Fruit fly (Drosophila melanogaster) whole organism, embryonic: ENCODE results near the gene CG15741.

ENCODE experiments used
- Atf-2 ChIP-seq: fragments of 200-800 bp; sonication (Bioruptor generic); optimal IDR thresholded peaks from 2 replicates; lab custom pipeline; 2016; ENCODE audit warnings: missing biosample characterization, missing genetic modification characterization
- Bdp1 ChIP-seq: fragments of 200-800 bp; sonication (Bioruptor generic); optimal IDR thresholded peaks from 3 replicates; lab custom pipeline; 2016; ENCODE audit warnings: missing biosample characterization, missing genetic modification characterization
- BtbVII ChIP-seq: fragments of 200-800 bp; sonication (Bioruptor generic); optimal IDR thresholded peaks from 3 replicates; lab custom pipeline; 2017; ENCODE audit warnings: missing biosample characterization, mild to moderate bottlenecking, missing genetic modification characterization
- CG10431 ChIP-seq: fragments of 200-800 bp; sonication (Bioruptor generic); optimal IDR thresholded peaks from 3 replicates; lab custom pipeline; 2018; ENCODE audit warnings: missing biosample characterization, mild to moderate bottlenecking, missing genetic modification characterization
- CG10462 ChIP-seq: fragments of 200-800 bp; sonication (Bioruptor generic); optimal IDR thresholded peaks from 2 replicates; lab custom pipeline; 2016; ENCODE audit warnings: missing biosample characterization, missing genetic modification characterization
- CG10543 ChIP-seq: fragments of 200-800 bp; sonication (Bioruptor generic); optimal IDR thresholded peaks from 3 replicates; lab custom pipeline; 2017; ENCODE audit warnings: missing biosample characterization, mild to moderate bottlenecking, missing genetic modification characterization, moderate library complexity
- CG12942 ChIP-seq: fragments of 200-800 bp; sonication (Bioruptor generic); optimal IDR thresholded peaks from 3 replicates; lab custom pipeline; 2016; ENCODE audit warnings: missing biosample characterization, missing genetic modification characterization
- CG13296 ChIP-seq: fragments of 200-800 bp; sonication (Bioruptor generic); optimal IDR thresholded peaks from 3 replicates; lab custom pipeline; 2018; ENCODE audit warnings: missing biosample characterization, mild to moderate bottlenecking, missing genetic modification characterization
- CG13424 ChIP-seq: fragments of 200-800 bp; sonication (Bioruptor generic); optimal IDR thresholded peaks from 2 replicates; lab custom pipeline; 2019; ENCODE audit warnings: missing biosample characterization, mild to moderate bottlenecking, missing genetic modification characterization, moderate library complexity
- CG15514 ChIP-seq: fragments of 200-800 bp; sonication (Bioruptor generic); optimal IDR thresholded peaks from 3 replicates; lab custom pipeline; 2017; ENCODE audit warnings: missing biosample characterization, missing genetic modification characterization, mild to moderate bottlenecking, moderate library complexity, missing genetic modification reagents
- CG17186 ChIP-seq: fragments of 200-800 bp; sonication (Bioruptor generic); optimal IDR thresholded peaks from 3 replicates; lab custom pipeline; 2017; ENCODE audit warnings: missing biosample characterization, missing genetic modification reagents, missing genetic modification characterization
- CG17612 ChIP-seq: fragments of 200-800 bp; sonication (Bioruptor generic); IDR thresholded peaks from 2 replicates; pipeline ENCODE4 v1.3.6; 2022; ENCODE audit warnings: missing biosample characterization, missing genetic modification characterization
- CG1792 ChIP-seq: fragments of 200-800 bp; sonication (Bioruptor generic); optimal IDR thresholded peaks from 2 replicates; lab custom pipeline; 2016; ENCODE audit warnings: missing biosample characterization, missing genetic modification characterization
- CG18011 ChIP-seq: fragments of 200-800 bp; sonication (Bioruptor generic); optimal IDR thresholded peaks from 2 replicates; lab custom pipeline; 2017; ENCODE audit warnings: missing biosample characterization, missing genetic modification characterization, mild to moderate bottlenecking, moderate library complexity, missing genotype
- CG18599 ChIP-seq: fragments of 200-800 bp; sonication (Bioruptor generic); optimal IDR thresholded peaks from 3 replicates; lab custom pipeline; 2017; ENCODE audit warnings: missing biosample characterization, missing genetic modification characterization, mild to moderate bottlenecking, moderate library complexity, missing genetic modification reagents
- CG3847 ChIP-seq: fragments of 200-800 bp; sonication (Bioruptor generic); IDR thresholded peaks from 2 replicates; pipeline ENCODE4 v1.3.6; 2022; ENCODE audit warnings: missing biosample characterization, missing genetic modification characterization
- CG5180 ChIP-seq: fragments of 200-800 bp; sonication (Bioruptor generic); optimal IDR thresholded peaks from 3 replicates; lab custom pipeline; 2017; ENCODE audit warnings: missing biosample characterization, missing genetic modification characterization, mild to moderate bottlenecking, moderate library complexity, missing genetic modification reagents
- CG6272 ChIP-seq: fragments of 200-800 bp; sonication (Bioruptor generic); IDR thresholded peaks from 2 replicates; pipeline ENCODE4 v1.3.6; 2022; ENCODE audit warnings: missing biosample characterization, missing genetic modification characterization
- CG9609 ChIP-seq: fragments of 200-800 bp; sonication (Bioruptor generic); optimal IDR thresholded peaks from 3 replicates; lab custom pipeline; 2016; ENCODE audit warnings: missing biosample characterization, missing genetic modification characterization
- CG9727 ChIP-seq: fragments of 200-800 bp; sonication (Bioruptor generic); optimal IDR thresholded peaks from 3 replicates; lab custom pipeline; 2017; ENCODE audit warnings: missing biosample characterization, mild to moderate bottlenecking, missing genetic modification characterization
- CHES-1-like ChIP-seq: fragments of 200-800 bp; sonication (Bioruptor generic); optimal IDR thresholded peaks from 2 replicates; lab custom pipeline; 2016; ENCODE audit warnings: missing biosample characterization, missing genetic modification characterization
- Deaf1 ChIP-seq: fragments of 200-800 bp; optimal IDR thresholded peaks from 3 replicates; lab custom pipeline; 2019; ENCODE audit warnings: missing biosample characterization, mild to moderate bottlenecking, missing genetic modification characterization, moderate library complexity
- Dll ChIP-seq: fragments of 200-800 bp; sonication (Bioruptor generic); IDR thresholded peaks from 4 replicates; pipeline ENCODE4 v1.3.6; 2022; ENCODE audit warnings: missing biosample characterization, missing genetic modification characterization; ENCODE audit not compliant: partially characterized antibody
- Dref ChIP-seq: fragments of 200-800 bp; sonication (Bioruptor generic); IDR thresholded peaks from 2 replicates; pipeline ENCODE4 v1.3.6; 2022; ENCODE audit warnings: missing biosample characterization, missing genetic modification characterization
- Hand ChIP-seq: fragments of 200-800 bp; sonication (Bioruptor generic); optimal IDR thresholded peaks from 2 replicates; lab custom pipeline; 2017; ENCODE audit warnings: mild to moderate bottlenecking, missing biosample characterization, missing genetic modification reagents, missing genetic modification characterization
- Hmr ChIP-seq: fragments of 200-800 bp; sonication (Bioruptor generic); optimal IDR thresholded peaks from 3 replicates; lab custom pipeline; 2017; ENCODE audit warnings: mild to moderate bottlenecking, missing biosample characterization, missing genetic modification reagents, missing genetic modification characterization
- Jarid2 ChIP-seq: fragments of 200-800 bp; sonication (Bioruptor generic); optimal IDR thresholded peaks from 3 replicates; lab custom pipeline; 2017; ENCODE audit warnings: mild to moderate bottlenecking, missing biosample characterization, missing genetic modification reagents, missing genetic modification characterization
- MBD-R2 ChIP-seq: fragments of 200-800 bp; sonication (Bioruptor generic); IDR thresholded peaks from 2 replicates; pipeline ENCODE4 v1.3.6; 2022; ENCODE audit warnings: missing biosample characterization, missing genetic modification characterization
- Mes4 ChIP-seq: fragments of 200-800 bp; sonication (Bioruptor generic); optimal IDR thresholded peaks from 2 replicates; lab custom pipeline; 2016; ENCODE audit warnings: missing biosample characterization, missing genetic modification characterization
- Nf-YA ChIP-seq: fragments of 200-800 bp; sonication (Bioruptor generic); IDR thresholded peaks from 2 replicates; pipeline ENCODE4 v1.3.6; 2022; ENCODE audit warnings: missing biosample characterization, missing genetic modification characterization
- Opbp ChIP-seq: fragments of 200-800 bp; sonication (Bioruptor generic); IDR thresholded peaks from 3 replicates; pipeline ENCODE4 v1.3.6; 2022; ENCODE audit warnings: missing biosample characterization, missing genetic modification characterization; ENCODE audit not compliant: partially characterized antibody
- Ravus ChIP-seq: fragments of 200-800 bp; sonication (Bioruptor generic); IDR thresholded peaks from 2 replicates; pipeline ENCODE4 v1.3.6; 2022; ENCODE audit warnings: missing biosample characterization, missing genetic modification characterization
- ara ChIP-seq: fragments of 200-800 bp; sonication (Bioruptor generic); IDR thresholded peaks from 2 replicates; pipeline ENCODE4 v1.3.6; 2022; ENCODE audit warnings: missing biosample characterization, missing genetic modification characterization
- cad ChIP-seq: fragments of >200 bp; optimal IDR thresholded peaks from 2 replicates; lab custom pipeline; 2017; ENCODE audit warnings: missing biosample characterization, missing genetic modification characterization
- chn ChIP-seq: fragments of 200-800 bp; sonication (Bioruptor generic); optimal IDR thresholded peaks from 2 replicates; lab custom pipeline; 2016; ENCODE audit warnings: missing biosample characterization, missing genetic modification characterization
- dimm ChIP-seq: fragments of 200-800 bp; sonication (Bioruptor generic); IDR thresholded peaks from 2 replicates; pipeline ENCODE4 v1.3.6; 2022; ENCODE audit warnings: missing biosample characterization, missing genetic modification characterization
- dpn ChIP-seq, 2 experiments: fragments of 200-800 bp; sonication (Bioruptor generic); optimal IDR thresholded peaks; 3 replicates each; lab custom pipeline; 2016; ENCODE audit warnings: missing biosample characterization in 2 of 2, missing genetic modification characterization in 2 of 2
- fd96Cb ChIP-seq: fragments of 200-800 bp; sonication (Bioruptor generic); optimal IDR thresholded peaks from 2 replicates; lab custom pipeline; 2018; ENCODE audit warnings: missing biosample characterization, mild to moderate bottlenecking, missing genetic modification characterization, moderate library complexity
- jigr1 ChIP-seq: fragments of 200-800 bp; sonication (Bioruptor generic); IDR thresholded peaks from 3 replicates; pipeline ENCODE4 v1.3.6; 2022; ENCODE audit warnings: missing biosample characterization, missing genetic modification characterization
- kah ChIP-seq: fragments of 200-800 bp; sonication (Bioruptor generic); optimal IDR thresholded peaks from 2 replicates; lab custom pipeline; 2018; ENCODE audit warnings: missing biosample characterization, mild to moderate bottlenecking, missing genetic modification characterization
- lbe ChIP-seq: fragments of 200-800 bp; sonication (Bioruptor generic); optimal IDR thresholded peaks from 2 replicates; lab custom pipeline; 2016; ENCODE audit warnings: missing biosample characterization, mild to moderate bottlenecking, missing genetic modification characterization
- nerfin-1 ChIP-seq: fragments of 200-800 bp; sonication (Bioruptor generic); optimal IDR thresholded peaks from 3 replicates; lab custom pipeline; 2019; ENCODE audit warnings: missing biosample characterization, mild to moderate bottlenecking, missing genetic modification characterization, moderate library complexity
- pan ChIP-seq, 4 experiments: fragments of >200 bp in 3 of 4; fragments of 200-800 bp in 1 of 4; sonication (Bioruptor generic) in 1 of 4; optimal IDR thresholded peaks in 3 of 4; IDR thresholded peaks in 1 of 4; 2 replicates each; pipeline versions ENCODE4 v1.3.6 to Lab custom; 2017 to 2022; ENCODE audit warnings: missing biosample characterization in 2 of 4, missing genetic modification characterization in 2 of 4, mixed read lengths in 1 of 4
- pfk ChIP-seq: fragments of 200-800 bp; sonication (Bioruptor generic); optimal IDR thresholded peaks from 2 replicates; lab custom pipeline; 2018; ENCODE audit warnings: missing biosample characterization, mild to moderate bottlenecking, missing genetic modification characterization, moderate library complexity
- slp2 ChIP-seq: fragments of 200-800 bp; sonication (Bioruptor generic); optimal IDR thresholded peaks from 2 replicates; lab custom pipeline; 2016; ENCODE audit warnings: missing biosample characterization, missing genetic modification characterization
- sqz ChIP-seq: fragments of 200-800 bp; sonication (Bioruptor generic); optimal IDR thresholded peaks from 3 replicates; lab custom pipeline; 2018; ENCODE audit warnings: missing biosample characterization, mild to moderate bottlenecking, missing genetic modification characterization
- tin ChIP-seq: fragments of 200-800 bp; sonication (Bioruptor generic); optimal IDR thresholded peaks from 3 replicates; lab custom pipeline; 2016; ENCODE audit warnings: missing biosample characterization, missing genetic modification characterization
- trh ChIP-seq: fragments of 200-800 bp; sonication (Bioruptor generic); optimal IDR thresholded peaks from 2 replicates; lab custom pipeline; 2016; ENCODE audit warnings: missing biosample characterization, missing genetic modification characterization
- tup ChIP-seq: fragments of 200-800 bp; sonication (Bioruptor generic); optimal IDR thresholded peaks from 2 replicates; lab custom pipeline; 2016; ENCODE audit warnings: missing biosample characterization, mild to moderate bottlenecking, missing genetic modification characterization, moderate library complexity

The CG15741 gene

DNA sequence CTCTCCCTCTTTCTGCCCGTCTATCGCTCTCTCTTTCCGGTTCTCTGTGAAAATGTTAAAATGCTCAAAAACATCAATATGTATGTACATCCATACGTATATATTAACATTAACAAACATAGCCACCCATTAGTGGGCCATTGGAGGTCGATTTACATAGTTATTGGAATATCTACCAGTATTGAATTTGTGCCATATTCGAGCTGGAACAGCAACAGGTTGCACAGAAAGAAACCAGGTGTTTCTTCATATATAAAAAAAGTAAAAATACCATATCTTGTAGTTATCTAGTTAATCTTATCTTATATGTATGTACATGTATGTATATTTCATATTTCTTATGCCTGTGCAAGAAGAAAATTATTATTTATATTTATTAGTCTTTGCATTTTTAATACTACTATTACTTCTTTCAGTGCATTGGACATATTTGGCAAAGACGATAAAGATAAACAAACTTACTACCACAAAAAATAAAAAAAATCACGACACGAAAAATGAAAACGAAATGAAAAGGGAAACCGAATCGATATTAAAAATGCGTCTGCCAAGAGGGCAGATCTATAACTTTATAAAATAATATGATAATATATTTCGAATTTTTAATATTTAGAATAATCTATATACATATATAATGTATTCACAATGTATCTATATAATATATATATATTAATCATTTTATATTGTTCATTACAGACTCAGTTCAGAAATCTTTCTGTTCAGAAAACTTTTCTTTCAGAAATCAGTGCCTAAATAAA is 10.9 kb upstream of the CG15741 start (continued):
- TF ChIP-seq Nf-YA (GFP tag; lab: Robert Waterston, UW) (0 out of 2 replicates have a peak, but pooled peaks have one; percentile 28), MBD-R2 (no peak), CHES-1-like (GFP tag; lab: Kevin White, UChicago) (no peak), trh (GFP tag; lab: Kevin White, UChicago) (no peak), CG5180 (GFP tag; lab: Kevin White, UChicago) (peak; percentile 2), CG10462 (GFP tag; lab: Kevin White, UChicago) (no peak), CG3847 (GFP tag; lab: Robert Waterston, UW) (no peak), cad (GFP tag; lab: Kevin White, UChicago) (no peak), Hand (GFP tag; lab: Kevin White, UChicago) (no peak), dimm (GFP tag; lab: Robert Waterston, UW) (no peak), tup (no peak), Hmr (GFP tag; lab: Kevin White, UChicago) (peak; percentile 45), sqz (GFP tag; lab: Kevin White, UChicago) (peak; percentile 44), slp2 (GFP tag; lab: Kevin White, UChicago) (no peak), CG17612 (GFP tag; lab: Robert Waterston, UW) (no peak), Mes4 (no peak), chn (GFP tag; lab: Kevin White, UChicago) (no peak), tin (GFP tag; lab: Kevin White, UChicago) (peak; percentile 4), CG17186 (GFP tag; lab: Kevin White, UChicago) (no peak), Ravus (no peak), dpn (GFP tag; optimal IDR thresholded peaks at IDR 0.05; lab: Kevin White, UChicago) (peak in 1 of 2 experiments; percentile 27), CG15514 (GFP tag; lab: Kevin White, UChicago) (peak; percentile 7), CG6272 (GFP tag; lab: Robert Waterston, UW) (no peak), Dref (GFP tag; lab: Robert Waterston, UW) (no peak), CG12942 (no peak), kah (no peak), CG18599 (GFP tag; lab: Kevin White, UChicago) (no peak), CG10431 (GFP tag; lab: Kevin White, UChicago) (no peak), CG18011 (no peak), CG1792 (GFP tag; lab: Kevin White, UChicago) (no peak), jigr1 (GFP tag; lab: Robert Waterston, UW) (no peak), pfk (GFP tag; lab: Kevin White, UChicago) (no peak), nerfin-1 (peak; percentile 13), pan (optimal IDR thresholded peaks at IDR 0.05; lab: Kevin White, UChicago) (no peak), pan (GFP tag; optimal IDR thresholded peaks at IDR 0.05 in 1 of 2, IDR thresholded peaks at IDR 0.05 in 1 of 2) (peak in 1 of 2 experiments; percentile 52), Atf-2 (no peak), Dll (GFP tag; lab: Robert Waterston, UW) (no peak), CG9609 (GFP tag; lab: Kevin White, UChicago) (no peak), Bdp1 (GFP tag; lab: Kevin White, UChicago) (no peak), Opbp (no peak), CG13296 (peak; percentile 23), Jarid2 (GFP tag; lab: Kevin White, UChicago) (no peak), CG9727 (GFP tag; lab: Kevin White, UChicago) (peak; percentile 16), BtbVII (no peak), fd96Cb (tag; lab: Kevin White, UChicago) (peak; percentile 52), lbe (no peak), CG10543 (GFP tag; lab: Kevin White, UChicago) (no peak), CG13424 (tag; lab: Kevin White, UChicago) (peak; percentile 47), Deaf1 (peak; percentile 20), ara (GFP tag; lab: Robert Waterston, UW) (no peak)
